Worm (Caenorhabditis elegans): ENCODE data around the gene srg-27.

ce11 chrV:5372118-5372517, 32.5 kb downstream of the srg-27 start, which contains the start of gene C35A11.3:
- TF ChIP-seq syd-9 (tag; optimal IDR thresholded peaks at IDR 0.05) (no peak), hlh-30 (tag; optimal IDR thresholded peaks at IDR 0.05; ENCODE audit: insufficient read depth) (no peak), ama-1 (optimal IDR thresholded peaks at IDR 0.05) (no peak), K09A11.1 (tag; optimal IDR thresholded peaks at IDR 0.05; ENCODE audit: insufficient read depth) (no peak), ceh-14 (tag; optimal IDR thresholded peaks at IDR 0.05) (no peak), elt-2 (tag; optimal IDR thresholded peaks at IDR 0.05) (no peak), Y22D7AL.16 (tag; optimal IDR thresholded peaks at IDR 0.05) (no peak), ahr-1 (tag; optimal IDR thresholded peaks at IDR 0.05) (no peak), dve-1 (tag; optimal IDR thresholded peaks at IDR 0.05) (no peak), sdc-2 (tag; optimal IDR thresholded peaks at IDR 0.05) (no peak), ceh-18 (tag; optimal IDR thresholded peaks at IDR 0.05) (no peak), F13H6.1 (tag; optimal IDR thresholded peaks at IDR 0.05) (no peak)

Measured in whole organism, late embryonic.